Worm (Caenorhabditis elegans) whole organism, young adult: ENCODE results near the gene olrn-1.
A peak's percentile ranks its signal among the peaks of the same experiment; 100 is the strongest.

Experiments used
- B0019.2 ChIP-seq: fragments of 200-800 bp; sonication (Bioruptor generic); conservative IDR thresholded peaks from 2 replicates; pipeline ENCODE4 v1.3.6; 2022; ENCODE audit warnings: missing genetic modification reagents, missing genetic modification characterization, missing compliant biosample characterization
- B0035.1 ChIP-seq: sonication (generic microtip); optimal IDR thresholded peaks from 2 replicates; lab custom pipeline; 2016; ENCODE audit warnings: missing genetic modification characterization, mild to moderate bottlenecking, missing compliant biosample characterization, missing genotype, missing genetic modification reagents
- B0261.1 ChIP-seq: sonication (generic microtip); optimal IDR thresholded peaks from 2 replicates; lab custom pipeline; 2016; ENCODE audit warnings: mild to moderate bottlenecking, missing genetic modification characterization, moderate library complexity, missing compliant biosample characterization
- C06A6.2 ChIP-seq: fragments of 200-800 bp; sonication (Bioruptor generic); conservative IDR thresholded peaks from 2 replicates; pipeline ENCODE4 v1.3.6; 2022; ENCODE audit warnings: missing genetic modification characterization, missing compliant biosample characterization
- F22D6.2 ChIP-seq: sonication (generic microtip); optimal IDR thresholded peaks from 2 replicates; lab custom pipeline; 2016; ENCODE audit warnings: mild to moderate bottlenecking, missing genetic modification characterization, missing compliant biosample characterization
- F49E8.2 ChIP-seq: sonication (generic microtip); optimal IDR thresholded peaks from 3 replicates; lab custom pipeline; 2017; ENCODE audit warnings: missing genetic modification characterization, mild to moderate bottlenecking, missing compliant biosample characterization, antibody characterized with exemption, moderate library complexity; ENCODE audit not compliant: insufficient read depth
- F52B5.7 ChIP-seq: sonication (generic microtip); optimal IDR thresholded peaks from 2 replicates; lab custom pipeline; 2016; ENCODE audit warnings: mild to moderate bottlenecking, missing genetic modification characterization, missing compliant biosample characterization
- K12H6.12 ChIP-seq: fragments of 200-800 bp; sonication (Bioruptor generic); optimal IDR thresholded peaks from 2 replicates; lab custom pipeline; 2018; ENCODE audit warnings: mild to moderate bottlenecking, missing genetic modification characterization, missing compliant biosample characterization
- Y67H2A.10 ChIP-seq: fragments of 200-800 bp; sonication (Bioruptor generic); conservative IDR thresholded peaks from 2 replicates; pipeline ENCODE4 v1.3.6; 2022; ENCODE audit warnings: missing genetic modification reagents, missing genetic modification characterization, missing compliant biosample characterization
- ama-1 ChIP-seq, 3 experiments: fragments of 150-350 bp in 1 of 3; sonication (generic microtip) in 2 of 3; optimal IDR thresholded peaks; 2 replicates each; lab custom pipeline; 2014 to 2018; ENCODE audit warnings: missing biosample characterization in 2 of 3, missing genetic modification characterization in 2 of 3, missing genetic modification reagents in 2 of 3
- attf-5 ChIP-seq: fragments of 200-800 bp; sonication (Bioruptor generic); optimal IDR thresholded peaks from 2 replicates; lab custom pipeline; 2018; ENCODE audit warnings: mild to moderate bottlenecking, missing genetic modification characterization, missing compliant biosample characterization
- bed-1 ChIP-seq: fragments of 200-800 bp; sonication (Bioruptor generic); IDR thresholded peaks from 2 replicates; pipeline ENCODE4 v1.3.6; 2022; ENCODE audit warnings: missing genetic modification reagents, missing genetic modification characterization, missing compliant biosample characterization
- bed-2 ChIP-seq: fragments of 200-800 bp; sonication (Bioruptor generic); IDR thresholded peaks from 2 replicates; pipeline ENCODE4 v1.3.6; 2022; ENCODE audit warnings: missing genetic modification reagents, missing genetic modification characterization, missing compliant biosample characterization
- cebp-1 ChIP-seq, 2 experiments: fragments of 200-800 bp in 1 of 2; sonication (Bioruptor generic) in 1 of 2; sonication (generic microtip) in 1 of 2; IDR thresholded peaks in 1 of 2; optimal IDR thresholded peaks in 1 of 2; 2 replicates each; pipeline versions ENCODE4 v1.3.6 to Lab custom; 2017 to 2022; ENCODE audit warnings: missing compliant biosample characterization in 2 of 2, missing genetic modification characterization in 2 of 2, mild to moderate bottlenecking in 1 of 2, missing genetic modification reagents in 1 of 2, moderate library complexity in 1 of 2
- cebp-2 ChIP-seq: fragments of 200-800 bp; sonication (Bioruptor generic); IDR thresholded peaks from 2 replicates; pipeline ENCODE4 v1.3.6; 2022; ENCODE audit warnings: missing genetic modification characterization, missing compliant biosample characterization
- die-1 ChIP-seq: sonication (generic microtip); optimal IDR thresholded peaks from 2 replicates; lab custom pipeline; 2016; ENCODE audit warnings: missing genotype, mild to moderate bottlenecking, missing genetic modification characterization, missing compliant biosample characterization
- dpl-1 ChIP-seq: fragments of 150-350 bp; optimal IDR thresholded peaks from 2 replicates; lab custom pipeline; 2014; ENCODE audit warnings: missing biosample characterization, missing genetic modification reagents, missing genetic modification characterization
- egl-18 ChIP-seq: fragments of 200-800 bp; sonication (Bioruptor generic); IDR thresholded peaks from 2 replicates; pipeline ENCODE4 v1.3.6; 2022; ENCODE audit warnings: missing genetic modification reagents, missing genetic modification characterization, missing compliant biosample characterization
- egl-44 ChIP-seq: fragments of 200-800 bp; sonication (Bioruptor generic); IDR thresholded peaks from 2 replicates; pipeline ENCODE4 v1.3.6; 2022; ENCODE audit warnings: missing genetic modification reagents, missing genetic modification characterization, missing compliant biosample characterization
- fkh-3 ChIP-seq: sonication (generic microtip); optimal IDR thresholded peaks from 2 replicates; lab custom pipeline; 2016; ENCODE audit warnings: mild to moderate bottlenecking, missing genetic modification characterization, missing compliant biosample characterization
- hlh-12 ChIP-seq: sonication (generic microtip); optimal IDR thresholded peaks from 2 replicates; lab custom pipeline; 2016; ENCODE audit warnings: missing genetic modification characterization, missing compliant biosample characterization
- hmg-1.2 ChIP-seq: fragments of 200-800 bp; sonication (Bioruptor generic); IDR thresholded peaks from 2 replicates; pipeline ENCODE4 v1.3.6; 2022; ENCODE audit warnings: missing genetic modification reagents, missing genetic modification characterization, missing compliant biosample characterization
- hrde-1 ChIP-seq: sonication (generic microtip); optimal IDR thresholded peaks from 2 replicates; lab custom pipeline; 2016; ENCODE audit warnings: missing genetic modification characterization, mild to moderate bottlenecking, missing compliant biosample characterization, moderate library complexity, missing genotype, missing genetic modification reagents, borderline replicate concordance
- let-607 ChIP-seq, 2 experiments: fragments of 200-800 bp in 1 of 2; sonication (Bioruptor generic) in 1 of 2; sonication (generic microtip) in 1 of 2; optimal IDR thresholded peaks; 2 replicates each; lab custom pipeline; 2016 to 2018; ENCODE audit warnings: mild to moderate bottlenecking in 2 of 2, missing compliant biosample characterization in 2 of 2, missing genetic modification characterization in 2 of 2, moderate library complexity in 2 of 2, missing genotype in 1 of 2
- lin-26 ChIP-seq: fragments of 200-800 bp; sonication (Bioruptor generic); IDR thresholded peaks from 2 replicates; pipeline ENCODE4 v1.3.6; 2022; ENCODE audit warnings: missing genetic modification reagents, missing genetic modification characterization, missing compliant biosample characterization
- madf-10 ChIP-seq: sonication (generic microtip); optimal IDR thresholded peaks from 2 replicates; lab custom pipeline; 2016; ENCODE audit warnings: mild to moderate bottlenecking, missing genetic modification characterization, missing compliant biosample characterization
- madf-3 ChIP-seq: fragments of 200-800 bp; sonication (Bioruptor generic); IDR thresholded peaks from 2 replicates; pipeline ENCODE4 v1.3.6; 2022; ENCODE audit warnings: missing genetic modification reagents, missing genetic modification characterization, missing compliant biosample characterization
- mcd-1 ChIP-seq: fragments of 200-800 bp; sonication (Bioruptor generic); IDR thresholded peaks from 2 replicates; pipeline ENCODE4 v1.3.6; 2022; ENCODE audit warnings: missing genetic modification reagents, missing genetic modification characterization, missing compliant biosample characterization
- nfya-2 ChIP-seq: fragments of 200-800 bp; sonication (Bioruptor generic); IDR thresholded peaks from 2 replicates; pipeline ENCODE4 v1.3.6; 2022; ENCODE audit warnings: missing genetic modification reagents, missing genetic modification characterization, missing compliant biosample characterization
- nhr-27 ChIP-seq: fragments of 200-800 bp; sonication (Bioruptor generic); optimal IDR thresholded peaks from 2 replicates; lab custom pipeline; 2018; ENCODE audit warnings: mild to moderate bottlenecking, missing genetic modification characterization, moderate library complexity, missing compliant biosample characterization
- nhr-80 ChIP-seq: sonication (generic microtip); optimal IDR thresholded peaks from 2 replicates; lab custom pipeline; 2016; ENCODE audit warnings: missing genetic modification characterization, missing compliant biosample characterization
- sea-2 ChIP-seq: fragments of 200-800 bp; sonication (Bioruptor generic); IDR thresholded peaks from 2 replicates; pipeline ENCODE4 v1.3.6; 2022; ENCODE audit warnings: missing genetic modification characterization, missing compliant biosample characterization
- snpc-1.3 ChIP-seq: sonication (generic microtip); optimal IDR thresholded peaks from 2 replicates; lab custom pipeline; 2017; ENCODE audit warnings: missing genetic modification characterization, mild to moderate bottlenecking, missing compliant biosample characterization, antibody characterized with exemption, moderate library complexity, missing genotype, missing genetic modification reagents; ENCODE audit not compliant: insufficient read depth
- snpc-3.4 ChIP-seq: sonication (generic microtip); optimal IDR thresholded peaks from 2 replicates; lab custom pipeline; 2017; ENCODE audit warnings: missing genetic modification characterization, mild to moderate bottlenecking, missing compliant biosample characterization, antibody characterized with exemption, moderate library complexity, missing genotype, missing genetic modification reagents
- snpc-4 ChIP-seq, 5 experiments: fragments of 150-350 bp in 1 of 5; sonication (generic microtip) in 4 of 5; optimal IDR thresholded peaks; 2 replicates each; lab custom pipeline; 2014 to 2018; ENCODE audit warnings: missing genetic modification characterization in 5 of 5, missing biosample characterization in 3 of 5, antibody characterized with exemption in 2 of 5, mild to moderate bottlenecking in 2 of 5, missing compliant biosample characterization in 2 of 5, missing genotype in 2 of 5, moderate library complexity in 2 of 5, missing genetic modification reagents in 1 of 5
- sptf-2 ChIP-seq: fragments of 200-800 bp; sonication (Bioruptor generic); optimal IDR thresholded peaks from 2 replicates; lab custom pipeline; 2018; ENCODE audit warnings: mild to moderate bottlenecking, missing genetic modification characterization, missing compliant biosample characterization
- unc-130 ChIP-seq: sonication (generic microtip); optimal IDR thresholded peaks from 2 replicates; lab custom pipeline; 2016; ENCODE audit warnings: missing genetic modification reagents, missing genetic modification characterization, missing compliant biosample characterization
- ztf-18 ChIP-seq: sonication (generic microtip); optimal IDR thresholded peaks from 2 replicates; lab custom pipeline; 2016; ENCODE audit warnings: missing genotype, mild to moderate bottlenecking, missing genetic modification characterization, missing compliant biosample characterization
- ztf-6 ChIP-seq: fragments of 200-800 bp; sonication (Bioruptor generic); IDR thresholded peaks from 2 replicates; pipeline ENCODE4 v1.3.6; 2022; ENCODE audit warnings: missing genetic modification reagents, missing genetic modification characterization, missing compliant biosample characterization

The olrn-1 gene

DNA sequence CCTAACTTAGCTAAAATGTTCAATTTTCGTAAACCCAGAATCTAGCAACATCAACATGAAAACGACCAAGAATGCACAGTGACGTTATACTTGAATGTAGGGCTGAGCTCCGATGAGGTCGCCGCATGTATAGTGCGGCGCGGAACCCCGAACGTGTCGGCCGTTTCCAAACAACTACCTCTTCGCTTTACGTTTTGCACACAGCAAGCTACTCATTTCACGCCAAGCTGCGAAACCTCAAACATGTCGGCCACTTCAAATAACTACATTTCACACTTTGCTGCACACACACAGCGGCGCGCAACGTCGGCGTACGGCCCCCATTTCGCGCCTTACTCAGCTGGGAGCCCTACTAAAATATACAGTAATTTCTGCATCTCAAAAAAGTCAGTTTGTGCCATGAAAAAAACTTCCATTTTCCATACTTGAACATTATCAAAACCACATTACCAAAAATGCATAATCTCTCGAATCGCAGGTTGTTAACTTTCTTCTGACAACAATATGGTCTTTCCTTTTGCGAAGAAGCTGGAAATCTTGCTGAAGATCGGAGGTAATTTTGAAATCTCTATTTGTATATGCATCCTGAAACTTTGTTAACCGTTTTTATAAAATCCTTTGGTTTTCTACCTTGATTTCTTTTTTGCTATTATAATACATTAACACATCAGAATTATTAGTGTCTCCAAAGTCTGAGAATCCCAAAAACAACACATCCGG, 34.8 kb upstream of the olrn-1 start, which contains the start of gene H13N06.7:
Gene H13N06.7, plus strand, starts transcription at position 670 of the 720 bp plus-strand sequence.
- TF ChIP-seq F49E8.2 (tag; lab: Kevin White, UChicago): no peak
- TF ChIP-seq sptf-2 (GFP tag; lab: Kevin White, UChicago): no peak
- TF ChIP-seq snpc-4 (GFP tag; optimal IDR thresholded peaks at IDR 0.05; lab: Kevin White, UChicago): no peak
- peak in 2 of 4 experiments; percentile 59 to 76 for TF ChIP-seq snpc-4 (tag; optimal IDR thresholded peaks at IDR 0.05; lab: Kevin White, UChicago)
- TF ChIP-seq egl-18: no peak
- TF ChIP-seq madf-3 (GFP tag; lab: Robert Waterston, UW): no peak
- TF ChIP-seq fkh-3: no peak

DNA sequence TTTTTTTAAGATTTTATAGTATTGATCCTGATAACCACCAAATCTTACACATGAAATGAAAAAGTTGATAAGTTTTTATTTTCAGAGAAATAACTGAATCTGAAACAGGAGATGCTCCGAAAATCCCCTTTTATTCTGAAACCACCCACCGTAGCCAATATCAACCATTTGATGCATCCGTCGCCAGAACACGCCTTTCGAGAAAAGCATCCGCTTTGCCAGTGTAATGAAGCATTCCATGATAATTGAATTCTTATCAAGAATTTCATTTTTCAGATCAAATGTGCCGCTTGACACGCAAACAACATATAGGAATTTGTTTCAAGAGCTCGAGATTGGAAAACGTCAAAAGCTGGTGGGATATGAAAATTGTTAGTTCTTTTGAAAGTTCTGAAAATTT, 32.7 kb upstream of the olrn-1 start, which contains the start of gene tbh-1:
Gene tbh-1, minus strand, starts transcription at position 101 of the 400 bp plus-strand sequence.
- TF ChIP-seq bed-2: no peak
- no peak for TF ChIP-seq snpc-3.4
- no peak for TF ChIP-seq lin-26 (GFP tag; lab: Robert Waterston, UW)
- no peak for TF ChIP-seq K12H6.12 (tag; lab: Kevin White, UChicago)
- no peak for TF ChIP-seq ztf-6 (GFP tag; lab: Robert Waterston, UW)
- no peak for TF ChIP-seq C06A6.2 (GFP tag; lab: Robert Waterston, UW)
- no peak for TF ChIP-seq B0261.1 (tag; lab: Kevin White, UChicago)
- TF ChIP-seq F52B5.7 (tag; lab: Kevin White, UChicago): no peak
- no peak for TF ChIP-seq nfya-2 (GFP tag; lab: Robert Waterston, UW)
- TF ChIP-seq snpc-1.3 (tag; lab: Kevin White, UChicago): no peak
- no peak for TF ChIP-seq Y67H2A.10 (GFP tag; lab: Robert Waterston, UW)
- TF ChIP-seq bed-1 (GFP tag; lab: Robert Waterston, UW): no peak
- TF ChIP-seq hmg-1.2 (GFP tag; lab: Robert Waterston, UW): no peak
- no peak for TF ChIP-seq B0035.1
- TF ChIP-seq unc-130 (GFP tag; lab: Kevin White, UChicago): no peak
- no peak for TF ChIP-seq egl-44 (GFP tag; lab: Robert Waterston, UW)
- no peak for TF ChIP-seq hrde-1 (tag; lab: Kevin White, UChicago)

DNA sequence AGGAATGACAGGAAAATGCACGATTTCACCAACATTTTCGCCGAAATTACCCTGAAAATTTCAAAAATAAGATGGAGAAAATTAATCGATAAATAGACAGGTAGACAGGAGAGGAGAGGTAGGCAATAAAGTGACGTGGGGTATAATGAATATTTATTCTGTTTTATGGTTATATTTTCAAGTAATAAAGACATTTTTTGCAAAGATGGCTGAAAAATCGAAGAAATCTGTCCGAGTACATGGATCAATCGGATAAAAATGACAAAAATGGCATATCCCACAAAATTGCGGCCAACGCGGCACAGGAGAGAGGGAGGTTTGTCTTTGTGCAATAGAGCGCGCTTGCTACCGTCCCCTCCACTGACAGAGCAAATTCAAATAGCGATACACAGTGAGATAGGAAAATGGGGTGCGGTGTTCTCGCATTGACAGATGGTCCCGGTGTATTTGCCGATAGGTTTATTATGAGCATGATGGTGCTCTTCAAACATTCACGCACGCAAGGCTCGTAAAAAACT, 29.6 kb upstream of the olrn-1 start, which contains the start of gene zipt-7.2:
Gene zipt-7.2, minus strand, starts transcription at position 51 of the 518 bp plus-strand sequence.
- TF ChIP-seq sea-2 (GFP tag; lab: Robert Waterston, UW): no peak
- TF ChIP-seq cebp-2 (GFP tag; lab: Robert Waterston, UW): no peak
- TF ChIP-seq F22D6.2 (tag; lab: Kevin White, UChicago): no peak
- peak; percentile 88 for TF ChIP-seq mcd-1 (GFP tag; lab: Robert Waterston, UW)
- TF ChIP-seq die-1 (tag; lab: Kevin White, UChicago): no peak
- TF ChIP-seq attf-5 (GFP tag; lab: Kevin White, UChicago): peak; percentile 14
- no peak for TF ChIP-seq egl-44 (GFP tag; lab: Robert Waterston, UW)
- no peak for TF ChIP-seq nhr-27 (tag; lab: Kevin White, UChicago)
- no peak for TF ChIP-seq madf-10 (tag; lab: Kevin White, UChicago)
- TF ChIP-seq ztf-18 (tag; lab: Kevin White, UChicago): peak; percentile 11
- TF ChIP-seq dpl-1 (GFP tag; lab: Kevin White, UChicago): no peak
- TF ChIP-seq snpc-3.4: no peak
- TF ChIP-seq B0019.2: no peak
- peak; percentile 41 for TF ChIP-seq nhr-80 (tag; lab: Kevin White, UChicago)
- peak; percentile 94 to 95 for TF ChIP-seq let-607 (tag; optimal IDR thresholded peaks at IDR 0.05; lab: Kevin White, UChicago)
- no peak for TF ChIP-seq ama-1 (optimal IDR thresholded peaks at IDR 0.05; lab: Kevin White, UChicago)
- no peak for TF ChIP-seq ama-1 (GFP tag; optimal IDR thresholded peaks at IDR 0.05; lab: Kevin White, UChicago)
- no peak for TF ChIP-seq hlh-12 (tag; lab: Kevin White, UChicago)
- no peak for TF ChIP-seq cebp-1 (GFP tag; IDR thresholded peaks at IDR 0.05; lab: Robert Waterston, UW)
- TF ChIP-seq cebp-1 (tag; optimal IDR thresholded peaks at IDR 0.05; lab: Kevin White, UChicago): no peak
- TF ChIP-seq madf-3 (GFP tag; lab: Robert Waterston, UW): 0 out of 2 replicates have a peak, but pooled peaks have one; percentile 52
- no peak for TF ChIP-seq B0261.1 (tag; lab: Kevin White, UChicago)
- TF ChIP-seq F49E8.2 (tag; lab: Kevin White, UChicago): no peak
